Fruit fly (Drosophila melanogaster): Measurements from ENCODE around the gene Mkk4.

DNA sequence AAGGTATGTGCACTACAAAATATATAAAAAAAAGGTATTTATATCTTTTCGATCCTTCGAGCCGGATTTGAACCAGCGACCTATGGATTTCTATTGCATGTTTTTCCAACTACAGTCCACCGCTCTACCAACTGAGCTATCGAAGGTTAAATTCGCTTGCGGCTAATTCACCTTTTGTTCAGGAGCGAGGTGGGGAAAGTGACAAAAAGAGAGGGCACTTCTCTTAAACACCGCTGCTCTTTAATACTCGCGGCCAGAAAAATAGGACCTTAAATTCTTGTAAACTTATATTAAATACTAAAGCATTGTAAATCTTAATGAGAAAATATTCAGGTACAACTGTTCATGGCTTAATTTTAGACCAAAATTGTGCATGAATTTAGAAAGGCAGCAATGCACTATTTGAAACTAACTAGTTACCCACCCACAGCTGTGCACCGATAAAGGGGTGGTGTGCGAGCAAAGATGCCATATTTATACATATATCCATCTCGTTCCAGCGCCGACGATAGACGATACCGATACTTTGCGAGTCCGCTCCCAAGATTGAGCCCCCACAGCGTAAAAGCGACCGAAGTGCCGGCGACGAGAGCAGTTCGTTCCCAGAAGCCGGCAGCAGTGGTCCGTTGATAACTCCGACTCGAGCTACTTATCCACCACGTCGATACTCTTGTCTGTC lies 18.6 kb upstream of the Mkk4 start:
- TF ChIP-seq h (optimal IDR thresholded peaks at IDR 0.05), result no peak
- no peak for TF ChIP-seq psq (optimal IDR thresholded peaks at IDR 0.05)

Measured in Kc167 (cell line).